Worm (Caenorhabditis elegans): ENCODE results near the gene F53F4.15.

The F53F4.15 gene

DNA sequence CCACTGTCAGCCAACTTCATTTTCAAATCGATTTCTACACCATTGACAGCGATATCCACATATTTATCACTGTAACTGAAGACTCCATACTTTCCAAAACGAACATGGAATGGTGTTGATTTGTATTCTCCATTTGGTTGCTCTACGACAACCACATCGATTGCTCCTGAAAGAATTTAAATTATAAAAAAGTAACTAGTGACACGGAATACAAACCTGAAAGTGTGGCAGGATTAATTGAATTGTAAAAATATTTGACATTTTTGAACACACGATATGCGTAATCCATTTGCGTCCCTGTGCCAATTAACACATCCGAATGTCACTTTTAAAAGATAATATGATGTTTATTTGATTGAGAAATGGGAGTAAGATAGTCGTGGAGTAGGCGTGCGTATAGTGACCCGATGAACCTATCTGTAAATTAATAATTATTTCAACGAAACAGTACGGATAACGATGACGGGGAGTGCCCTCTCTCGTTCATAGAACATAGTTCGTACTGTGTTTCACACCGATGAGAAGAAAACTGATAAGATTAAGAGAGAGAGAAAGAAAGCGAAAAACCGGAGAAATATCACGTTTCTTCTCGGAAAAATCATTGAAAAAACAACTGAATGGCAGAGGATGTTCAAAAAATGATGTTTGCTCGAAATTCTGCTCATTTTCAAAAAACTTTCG is 33.1 kb downstream of the F53F4.15 start, which contains the start of gene lpin-1 (continued):
- TF ChIP-seq lin-35 (GFP tag; optimal IDR thresholded peaks at IDR 0.05) = no peak
- no peak for TF ChIP-seq aly-2 (tag; optimal IDR thresholded peaks at IDR 0.05)
- TF ChIP-seq sup-37 (GFP tag; optimal IDR thresholded peaks at IDR 0.05) = no peak
- TF ChIP-seq nhr-77 (tag; optimal IDR thresholded peaks at IDR 0.05) = no peak
- no peak for TF ChIP-seq swsn-7 (tag; optimal IDR thresholded peaks at IDR 0.05)
- TF ChIP-seq tlp-1 (tag; optimal IDR thresholded peaks at IDR 0.05) = no peak
- TF ChIP-seq ceh-82 (tag; optimal IDR thresholded peaks at IDR 0.05) = no peak
- TF ChIP-seq unc-86 (tag; optimal IDR thresholded peaks at IDR 0.05) = no peak
- no peak for TF ChIP-seq hlh-4 (tag; optimal IDR thresholded peaks at IDR 0.05)
- peak; percentile 12 for TF ChIP-seq elt-2 (tag; optimal IDR thresholded peaks at IDR 0.05)
- TF ChIP-seq alr-1 (tag; optimal IDR thresholded peaks at IDR 0.05; ENCODE audit: borderline replicate concordance) = no peak
- TF ChIP-seq fkh-4 (tag; optimal IDR thresholded peaks at IDR 0.05; ENCODE audit: borderline replicate concordance) = no peak
- no peak for TF ChIP-seq tbx-2 (tag; optimal IDR thresholded peaks at IDR 0.05)
- TF ChIP-seq efl-1 (optimal IDR thresholded peaks at IDR 0.05) = no peak
- TF ChIP-seq efl-1 (GFP tag; optimal IDR thresholded peaks at IDR 0.05 in 1 of 2) = peak in 1 of 2 experiments; percentile 50
- no peak for TF ChIP-seq aha-1 (tag; optimal IDR thresholded peaks at IDR 0.05)
- TF ChIP-seq fos-1 (tag; optimal IDR thresholded peaks at IDR 0.05) = no peak
- peak; percentile 71 for TF ChIP-seq nhr-85 (tag)
- no peak for TF ChIP-seq vab-15 (tag; optimal IDR thresholded peaks at IDR 0.05)
- no peak for TF ChIP-seq ama-1 (optimal IDR thresholded peaks at IDR 0.05)
- no peak for TF ChIP-seq fkh-8 (tag; optimal IDR thresholded peaks at IDR 0.05)
- TF ChIP-seq ztf-4 (tag; optimal IDR thresholded peaks at IDR 0.05) = peak; percentile 21
- TF ChIP-seq isw-1 (GFP tag; IDR thresholded peaks at IDR 0.05) = no peak
- TF ChIP-seq mep-1 (tag; optimal IDR thresholded peaks at IDR 0.05) = peak; percentile 40
- TF ChIP-seq F16B12.6 (tag; optimal IDR thresholded peaks at IDR 0.05) = no peak
- TF ChIP-seq skn-1 (tag; optimal IDR thresholded peaks at IDR 0.05) = no peak
- TF ChIP-seq zip-4 (GFP tag; optimal IDR thresholded peaks at IDR 0.05) = no peak
- no peak for TF ChIP-seq xbp-1 (tag; optimal IDR thresholded peaks at IDR 0.05)

DNA sequence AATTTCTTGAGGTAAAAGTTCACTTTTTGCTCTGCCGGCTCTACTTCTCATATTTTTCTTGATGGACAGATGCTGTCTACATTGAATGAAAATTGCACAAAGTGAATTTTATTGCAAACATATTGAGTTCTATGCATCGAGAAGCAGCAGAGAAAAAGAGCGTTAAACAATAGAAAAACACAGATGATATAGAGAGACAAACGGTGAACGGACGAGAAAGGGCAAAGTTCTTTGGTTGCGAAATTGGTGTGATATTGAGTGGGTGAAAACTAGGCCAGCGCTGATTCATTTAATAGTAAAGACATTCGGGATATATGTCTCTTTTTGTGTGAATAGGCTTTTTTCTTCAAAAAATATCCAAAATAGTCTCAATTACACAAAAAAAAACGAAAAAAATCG is 33.6 kb downstream of the F53F4.15 start:
- TF ChIP-seq dsc-1 (tag; optimal IDR thresholded peaks at IDR 0.05) = peak; percentile 59
- peak; percentile 15 for TF ChIP-seq fkh-4 (tag; optimal IDR thresholded peaks at IDR 0.05; ENCODE audit: borderline replicate concordance)
- TF ChIP-seq skn-1 (tag; optimal IDR thresholded peaks at IDR 0.05) = peak; percentile 41
- no peak for TF ChIP-seq alr-1 (tag; optimal IDR thresholded peaks at IDR 0.05; ENCODE audit: borderline replicate concordance)

DNA sequence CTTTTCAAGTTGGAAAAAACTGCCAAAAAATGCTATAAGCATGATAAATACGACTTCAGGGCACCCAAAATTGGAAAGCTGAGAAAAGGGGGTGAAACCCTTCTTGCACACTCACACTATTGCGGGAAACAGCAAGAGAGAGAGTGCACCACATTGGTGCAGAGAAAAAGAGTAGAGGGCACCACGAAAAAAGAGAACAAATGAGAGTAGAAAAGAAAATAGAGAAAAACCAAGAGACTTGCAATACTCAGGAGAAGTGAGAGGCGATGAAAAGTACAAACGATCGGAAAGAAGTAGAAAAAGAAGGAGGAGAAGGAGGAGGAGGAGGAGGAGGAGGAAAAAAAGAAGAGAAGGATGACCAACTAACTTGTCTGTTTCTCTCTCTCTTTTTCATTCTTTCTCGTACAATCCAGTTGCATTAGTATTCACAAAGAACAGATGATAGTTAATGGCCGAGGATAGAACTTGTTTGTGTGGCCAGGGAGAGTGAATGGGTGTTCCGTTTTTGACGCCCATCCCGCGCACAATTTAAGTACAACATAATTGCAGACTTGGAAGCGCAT is 34.5 kb downstream of the F53F4.15 start:
- TF ChIP-seq nhr-12 (tag; optimal IDR thresholded peaks at IDR 0.05) (no peak), efl-1 (optimal IDR thresholded peaks at IDR 0.05) (peak; percentile 61 to 62), efl-1 (GFP tag; optimal IDR thresholded peaks at IDR 0.05 in 1 of 2) (peak; percentile 15 to 79), snpc-4 (tag; optimal IDR thresholded peaks at IDR 0.05) (no peak), C04F5.9 (tag; optimal IDR thresholded peaks at IDR 0.05) (no peak), mef-2 (tag; optimal IDR thresholded peaks at IDR 0.05) (no peak), hlh-17 (GFP tag; optimal IDR thresholded peaks at IDR 0.05; ENCODE audit: borderline replicate concordance) (no peak), ets-5 (GFP tag; IDR thresholded peaks at IDR 0.05) (no peak), blmp-1 (tag; optimal IDR thresholded peaks at IDR 0.05) (peak; percentile 68), efl-3 (GFP tag; optimal IDR thresholded peaks at IDR 0.05) (no peak), mab-9 (GFP tag; IDR thresholded peaks at IDR 0.05) (no peak), aha-1 (tag; optimal IDR thresholded peaks at IDR 0.05) (no peak), irx-1 (tag; optimal IDR thresholded peaks at IDR 0.05) (no peak), unc-130 (tag; optimal IDR thresholded peaks at IDR 0.05) (no peak), lin-15B (tag; optimal IDR thresholded peaks at IDR 0.05) (peak; percentile 19), lin-14 (GFP tag; optimal IDR thresholded peaks at IDR 0.05) (peak; percentile 94), sox-4 (tag; optimal IDR thresholded peaks at IDR 0.05) (no peak), nhr-11 (tag; optimal IDR thresholded peaks at IDR 0.05) (no peak), tbx-2 (tag; optimal IDR thresholded peaks at IDR 0.05) (peak; percentile 27), ceh-88 (GFP tag; IDR thresholded peaks at IDR 0.05) (no peak), nhr-90 (tag; optimal IDR thresholded peaks at IDR 0.05; ENCODE audit: poor library complexity) (peak; percentile 38), fos-1 (tag; optimal IDR thresholded peaks at IDR 0.05) (peak; percentile 76), fkh-8 (tag; optimal IDR thresholded peaks at IDR 0.05) (peak; percentile 79), C34B4.2 (tag; optimal IDR thresholded peaks at IDR 0.05) (no peak), lsy-2 (tag; optimal IDR thresholded peaks at IDR 0.05) (peak; percentile 52 to 83), unc-62 (GFP tag; optimal IDR thresholded peaks at IDR 0.05) (no peak), swsn-7 (tag; optimal IDR thresholded peaks at IDR 0.05) (peak; percentile 50), nhr-85 (tag) (peak; percentile 89)

Data from whole organism, L1 larva.